Fruit fly (Drosophila melanogaster) whole organism, embryonic: Measurements from ENCODE around the gene mRpL33.

Source experiments
- Ada2b ChIP-seq: fragments of 200-800 bp; sonication (Bioruptor generic); IDR thresholded peaks from 2 replicates; pipeline ENCODE4 v1.3.6; 2022; ENCODE audit warnings: missing biosample characterization, missing genetic modification characterization
- Aef1 ChIP-seq: fragments of 200-800 bp; sonication (Bioruptor generic); IDR thresholded peaks from 3 replicates; pipeline ENCODE4 v1.3.6; 2022; ENCODE audit warnings: missing biosample characterization, missing genetic modification characterization
- Blimp-1 ChIP-seq: fragments of 200-800 bp; sonication (Bioruptor generic); optimal IDR thresholded peaks from 3 replicates; lab custom pipeline; 2018; ENCODE audit warnings: missing biosample characterization, missing genetic modification characterization, mild to moderate bottlenecking, moderate library complexity, missing genetic modification reagents
- CG10321 ChIP-seq: fragments of 200-800 bp; sonication (Bioruptor generic); IDR thresholded peaks from 2 replicates; pipeline ENCODE4 v1.3.6; 2022; ENCODE audit warnings: missing biosample characterization, missing genetic modification characterization
- CG10462 ChIP-seq: fragments of 200-800 bp; sonication (Bioruptor generic); optimal IDR thresholded peaks from 2 replicates; lab custom pipeline; 2016; ENCODE audit warnings: missing biosample characterization, missing genetic modification characterization
- CG11504 ChIP-seq: fragments of 200-800 bp; sonication (Bioruptor generic); optimal IDR thresholded peaks from 3 replicates; lab custom pipeline; 2019; ENCODE audit warnings: missing biosample characterization, mild to moderate bottlenecking, missing genetic modification characterization, moderate library complexity
- CG12769 ChIP-seq: fragments of 200-800 bp; sonication (Bioruptor generic); optimal IDR thresholded peaks from 2 replicates; lab custom pipeline; 2019; ENCODE audit warnings: missing biosample characterization, mild to moderate bottlenecking, missing genetic modification characterization, moderate library complexity
- CG13894 ChIP-seq: fragments of 200-800 bp; sonication (Bioruptor generic); optimal IDR thresholded peaks from 3 replicates; lab custom pipeline; 2018; ENCODE audit warnings: missing biosample characterization, mild to moderate bottlenecking, missing genetic modification characterization, moderate library complexity
- CG1529 ChIP-seq: fragments of 200-800 bp; sonication (Bioruptor generic); optimal IDR thresholded peaks from 3 replicates; lab custom pipeline; 2018; ENCODE audit warnings: missing biosample characterization, missing genetic modification characterization
- CG17186 ChIP-seq: fragments of 200-800 bp; sonication (Bioruptor generic); optimal IDR thresholded peaks from 3 replicates; lab custom pipeline; 2017; ENCODE audit warnings: missing biosample characterization, missing genetic modification reagents, missing genetic modification characterization
- CG17385 ChIP-seq: fragments of 200-800 bp; sonication (Bioruptor generic); optimal IDR thresholded peaks from 3 replicates; lab custom pipeline; 2018; ENCODE audit warnings: missing biosample characterization, mild to moderate bottlenecking, missing genetic modification characterization
- CG17612 ChIP-seq: fragments of 200-800 bp; sonication (Bioruptor generic); IDR thresholded peaks from 2 replicates; pipeline ENCODE4 v1.3.6; 2022; ENCODE audit warnings: missing biosample characterization, missing genetic modification characterization
- CG2875 ChIP-seq: fragments of 200-800 bp; sonication (Bioruptor generic); optimal IDR thresholded peaks from 2 replicates; lab custom pipeline; 2017; ENCODE audit warnings: missing biosample characterization, mild to moderate bottlenecking, missing genetic modification characterization, missing genetic modification reagents
- CG3281 ChIP-seq: fragments of 200-800 bp; sonication (Bioruptor generic); optimal IDR thresholded peaks from 3 replicates; lab custom pipeline; 2017; ENCODE audit warnings: missing biosample characterization, mild to moderate bottlenecking, missing genetic modification characterization
- CG34422 ChIP-seq: fragments of 200-800 bp; sonication (Bioruptor generic); IDR thresholded peaks from 3 replicates; pipeline ENCODE4 v1.3.6; 2022; ENCODE audit warnings: missing biosample characterization, missing genetic modification characterization
- CG4707 ChIP-seq: fragments of 200-800 bp; sonication (Bioruptor generic); optimal IDR thresholded peaks from 2 replicates; lab custom pipeline; 2018; ENCODE audit warnings: missing biosample characterization, mild to moderate bottlenecking, missing genetic modification characterization, moderate library complexity
- CG4730 ChIP-seq: fragments of 200-800 bp; sonication (Bioruptor generic); IDR thresholded peaks from 2 replicates; pipeline ENCODE4 v1.3.6; 2022; ENCODE audit warnings: missing biosample characterization, missing genetic modification characterization
- CG6254 ChIP-seq: fragments of 200-800 bp; sonication (Bioruptor generic); optimal IDR thresholded peaks from 3 replicates; lab custom pipeline; 2017; ENCODE audit warnings: mild to moderate bottlenecking, missing biosample characterization, missing genetic modification reagents, missing genetic modification characterization
- CG8281 ChIP-seq: fragments of 200-800 bp; sonication (Bioruptor generic); optimal IDR thresholded peaks from 2 replicates; lab custom pipeline; 2018; ENCODE audit warnings: missing biosample characterization, mild to moderate bottlenecking, missing genetic modification characterization, moderate library complexity
- CG8478 ChIP-seq: fragments of >200 bp; optimal IDR thresholded peaks from 2 replicates; lab custom pipeline; 2018
- CG8924 ChIP-seq: fragments of 200-800 bp; optimal IDR thresholded peaks from 3 replicates; lab custom pipeline; 2019; ENCODE audit warnings: missing biosample characterization, mild to moderate bottlenecking, missing genetic modification characterization, moderate library complexity
- D19A ChIP-seq: fragments of 200-800 bp; optimal IDR thresholded peaks from 3 replicates; lab custom pipeline; 2019; ENCODE audit warnings: missing biosample characterization, mild to moderate bottlenecking, missing genetic modification characterization, moderate library complexity
- Dref ChIP-seq: fragments of 200-800 bp; sonication (Bioruptor generic); IDR thresholded peaks from 2 replicates; pipeline ENCODE4 v1.3.6; 2022; ENCODE audit warnings: missing biosample characterization, missing genetic modification characterization
- Drgx ChIP-seq: fragments of 200-800 bp; sonication (Bioruptor generic); IDR thresholded peaks from 2 replicates; pipeline ENCODE4 v1.3.6; 2022; ENCODE audit warnings: missing biosample characterization, missing genetic modification characterization
- HHEX ChIP-seq: fragments of 200-800 bp; sonication (Bioruptor generic); optimal IDR thresholded peaks from 3 replicates; lab custom pipeline; 2017; ENCODE audit warnings: missing biosample characterization, mild to moderate bottlenecking, missing genetic modification characterization, missing genetic modification reagents
- HmgD ChIP-seq: fragments of 200-800 bp; sonication (Bioruptor generic); optimal IDR thresholded peaks from 3 replicates; lab custom pipeline; 2016; ENCODE audit warnings: missing biosample characterization, missing genetic modification characterization
- HmgZ ChIP-seq: fragments of 200-800 bp; sonication (Bioruptor generic); optimal IDR thresholded peaks from 2 replicates; lab custom pipeline; 2018; ENCODE audit warnings: missing biosample characterization, mild to moderate bottlenecking, missing genetic modification characterization
- Hr39 ChIP-seq: fragments of >200 bp; optimal IDR thresholded peaks from 2 replicates; lab custom pipeline; 2017
- MTF-1 ChIP-seq: fragments of 200-800 bp; sonication (Bioruptor generic); optimal IDR thresholded peaks from 2 replicates; lab custom pipeline; 2018; ENCODE audit warnings: missing biosample characterization, mild to moderate bottlenecking, missing genetic modification characterization, borderline replicate concordance
- Mrtf ChIP-seq: fragments of 200-800 bp; sonication (Bioruptor generic); IDR thresholded peaks from 3 replicates; pipeline ENCODE4 v1.3.6; 2022; ENCODE audit warnings: missing biosample characterization, missing genetic modification characterization
- Neu2 ChIP-seq: fragments of 200-800 bp; sonication (Bioruptor generic); optimal IDR thresholded peaks from 3 replicates; lab custom pipeline; 2016; ENCODE audit warnings: missing biosample characterization, missing genetic modification characterization, borderline replicate concordance
- Sry-δ ChIP-seq: fragments of 200-800 bp; sonication (Bioruptor generic); optimal IDR thresholded peaks from 2 replicates; lab custom pipeline; 2016; ENCODE audit warnings: missing biosample characterization, missing genetic modification characterization
- Xbp1 ChIP-seq: fragments of 200-800 bp; sonication (Bioruptor generic); optimal IDR thresholded peaks from 3 replicates; lab custom pipeline; 2016; ENCODE audit warnings: missing biosample characterization, mild to moderate bottlenecking, missing genetic modification characterization
- YL-1 ChIP-seq: fragments of 200-800 bp; sonication (Bioruptor generic); optimal IDR thresholded peaks from 3 replicates; lab custom pipeline; 2017; ENCODE audit warnings: missing biosample characterization, mild to moderate bottlenecking, missing genetic modification characterization
- amos ChIP-seq: fragments of 200-800 bp; sonication (Bioruptor generic); IDR thresholded peaks from 2 replicates; pipeline ENCODE4 v1.3.6; 2022; ENCODE audit warnings: missing biosample characterization, missing genetic modification characterization; ENCODE audit not compliant: partially characterized antibody
- dmrt99B ChIP-seq: fragments of 200-800 bp; sonication (Bioruptor generic); optimal IDR thresholded peaks from 2 replicates; lab custom pipeline; 2018; ENCODE audit warnings: missing biosample characterization, mild to moderate bottlenecking, missing genetic modification characterization, moderate library complexity
- ems ChIP-seq: fragments of 200-800 bp; sonication (Bioruptor generic); optimal IDR thresholded peaks from 3 replicates; lab custom pipeline; 2016; ENCODE audit warnings: missing biosample characterization, missing genetic modification characterization
- esg ChIP-seq: fragments of 200-800 bp; sonication (Bioruptor generic); conservative IDR thresholded peaks from 2 replicates; pipeline ENCODE4 v1.3.6; 2022; ENCODE audit warnings: missing biosample characterization, missing genetic modification characterization
- grn ChIP-seq: fragments of 200-800 bp; sonication (Bioruptor generic); optimal IDR thresholded peaks from 3 replicates; lab custom pipeline; 2017; ENCODE audit warnings: missing biosample characterization, missing genetic modification characterization
- hkb ChIP-seq, 2 experiments: fragments of 200-800 bp in 1 of 2; fragments of >200 bp in 1 of 2; sonication (Bioruptor generic) in 1 of 2; IDR thresholded peaks in 1 of 2; optimal IDR thresholded peaks in 1 of 2; 2 replicates each; pipeline versions ENCODE4 v1.3.6 to Lab custom; 2017 to 2022; ENCODE audit warnings: missing biosample characterization in 1 of 2, missing genetic modification characterization in 1 of 2
- lilli ChIP-seq: fragments of 200-800 bp; sonication (Bioruptor generic); optimal IDR thresholded peaks from 3 replicates; lab custom pipeline; 2016; ENCODE audit warnings: missing biosample characterization, missing genetic modification characterization
- lola ChIP-seq, 3 experiments: fragments of >200 bp in 2 of 3; fragments of 200-800 bp in 1 of 3; sonication (Bioruptor generic) in 1 of 3; optimal IDR thresholded peaks; 2 replicates each; lab custom pipeline; 2017 to 2019; ENCODE audit warnings: missing biosample characterization in 3 of 3, missing genetic modification characterization in 3 of 3, mild to moderate bottlenecking in 1 of 3, moderate library complexity in 1 of 3
- mld ChIP-seq: fragments of 200-800 bp; sonication (Bioruptor generic); IDR thresholded peaks from 3 replicates; pipeline ENCODE4 v1.3.6; 2022; ENCODE audit warnings: missing biosample characterization, missing genetic modification characterization; ENCODE audit not compliant: partially characterized antibody
- pita ChIP-seq: fragments of 200-800 bp; sonication (Bioruptor generic); optimal IDR thresholded peaks from 2 replicates; lab custom pipeline; 2017; ENCODE audit warnings: missing biosample characterization, mild to moderate bottlenecking, missing genetic modification characterization
- ro ChIP-seq: fragments of 200-800 bp; sonication (Bioruptor generic); IDR thresholded peaks from 2 replicates; pipeline ENCODE4 v1.3.6; 2022; ENCODE audit warnings: missing biosample characterization, missing genetic modification characterization
- row ChIP-seq: fragments of 200-800 bp; sonication (Bioruptor generic); IDR thresholded peaks from 3 replicates; pipeline ENCODE4 v1.3.6; 2022; ENCODE audit warnings: missing biosample characterization, missing genetic modification characterization
- sens-2 ChIP-seq: fragments of 200-800 bp; sonication (Bioruptor generic); IDR thresholded peaks from 2 replicates; pipeline ENCODE4 v1.3.6; 2022; ENCODE audit warnings: missing biosample characterization, missing genetic modification characterization
- stc ChIP-seq: fragments of 200-800 bp; sonication (Bioruptor generic); IDR thresholded peaks from 2 replicates; pipeline ENCODE4 v1.3.6; 2022; ENCODE audit warnings: missing biosample characterization, missing genetic modification characterization
- tup ChIP-seq: fragments of 200-800 bp; sonication (Bioruptor generic); optimal IDR thresholded peaks from 2 replicates; lab custom pipeline; 2016; ENCODE audit warnings: missing biosample characterization, mild to moderate bottlenecking, missing genetic modification characterization, moderate library complexity
- yki ChIP-seq: fragments of >200 bp; optimal IDR thresholded peaks from 3 replicates; lab custom pipeline; 2018
- zf30C ChIP-seq: fragments of 200-800 bp; sonication (Bioruptor generic); optimal IDR thresholded peaks from 3 replicates; lab custom pipeline; 2018; ENCODE audit warnings: missing biosample characterization, mild to moderate bottlenecking, missing genetic modification characterization

The mRpL33 gene

DNA sequence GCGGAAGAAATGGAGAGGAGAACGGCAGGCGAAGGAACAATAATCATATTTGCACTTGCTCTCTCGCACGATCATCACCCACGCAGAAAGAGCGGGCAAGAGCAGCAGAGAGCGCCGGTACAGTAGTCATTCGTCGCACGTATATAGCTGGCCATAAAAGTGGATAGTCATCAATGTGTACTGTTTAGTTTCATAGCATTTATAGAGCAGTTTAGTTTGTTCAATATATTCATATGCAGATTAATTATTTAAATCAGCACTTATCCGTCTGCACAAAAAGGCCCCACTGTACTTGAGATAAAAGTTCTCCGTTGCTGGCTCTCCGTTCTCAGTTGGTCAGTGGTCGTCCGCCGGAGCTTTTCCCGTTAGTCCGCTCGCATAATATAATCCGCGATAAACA lies 2.8 kb upstream of the mRpL33 start (continued):
- TF ChIP-seq Ada2b (GFP tag; lab: Robert Waterston, UW) (peak; percentile 100), Aef1 (GFP tag; lab: Robert Waterston, UW) (peak; percentile 99), CG6254 (peak; percentile 91), HHEX (peak; percentile 98), D19A (tag; lab: Kevin White, UChicago) (peak; percentile 92), CG10462 (peak; percentile 92), CG8281 (tag; lab: Kevin White, UChicago) (peak; percentile 87), CG4707 (GFP tag; lab: Kevin White, UChicago) (peak; percentile 89), ems (peak; percentile 98), mld (GFP tag; lab: Robert Waterston, UW) (no peak), CG8924 (tag; lab: Kevin White, UChicago) (peak; percentile 97), CG1529 (GFP tag; lab: Kevin White, UChicago) (peak; percentile 95), HmgZ (tag; lab: Kevin White, UChicago) (peak; percentile 99), tup (GFP tag; lab: Kevin White, UChicago) (peak; percentile 92), CG17186 (GFP tag; lab: Kevin White, UChicago) (peak; percentile 89), CG17385 (GFP tag; lab: Kevin White, UChicago) (peak; percentile 97), grn (peak; percentile 73), CG13894 (peak; percentile 99), Mrtf (GFP tag; lab: Robert Waterston, UW) (peak; percentile 99), row (GFP tag; lab: Robert Waterston, UW) (peak; percentile 100), Neu2 (GFP tag; lab: Kevin White, UChicago) (peak; percentile 79), hkb (optimal IDR thresholded peaks at IDR 0.05; lab: Kevin White, UChicago) (no peak), hkb (GFP tag; IDR thresholded peaks at IDR 0.05; lab: Robert Waterston, UW) (peak; percentile 99), CG12769 (tag; lab: Kevin White, UChicago) (peak; percentile 100), CG2875 (GFP tag; lab: Kevin White, UChicago) (peak; percentile 93), ro (GFP tag; lab: Robert Waterston, UW) (peak; percentile 94), Hr39 (lab: Kevin White, UChicago) (no peak), MTF-1 (GFP tag; lab: Kevin White, UChicago) (peak; percentile 94), CG8478 (lab: Kevin White, UChicago) (no peak), CG3281 (GFP tag; lab: Kevin White, UChicago) (peak; percentile 98), amos (GFP tag; lab: Robert Waterston, UW) (no peak), stc (GFP tag; lab: Robert Waterston, UW) (peak; percentile 98), zf30C (peak; percentile 42), sens-2 (peak; percentile 98), yki (lab: Kevin White, UChicago) (no peak), lilli (peak; percentile 99), CG17612 (GFP tag; lab: Robert Waterston, UW) (peak; percentile 99), lola (GFP tag; optimal IDR thresholded peaks at IDR 0.05; lab: Kevin White, UChicago) (peak in 1 of 3 experiments; percentile 78), dmrt99B (tag; lab: Kevin White, UChicago) (peak; percentile 98), Sry-δ (peak; percentile 75), esg (GFP tag; lab: Robert Waterston, UW) (peak; percentile 99), CG34422 (GFP tag; lab: Robert Waterston, UW) (peak; percentile 99), Drgx (peak; percentile 99), Blimp-1 (GFP tag; lab: Kevin White, UChicago) (peak; percentile 95), Dref (GFP tag; lab: Robert Waterston, UW) (peak; percentile 54), Xbp1 (GFP tag; lab: Kevin White, UChicago) (peak; percentile 98), CG10321 (GFP tag; lab: Robert Waterston, UW) (peak; percentile 88), pita (no peak), CG11504 (tag; lab: Kevin White, UChicago) (peak; percentile 97), HmgD (peak; percentile 98), CG4730 (GFP tag; lab: Robert Waterston, UW) (peak; percentile 99), YL-1 (GFP tag; lab: Kevin White, UChicago) (peak; percentile 76)
